Fruit fly (Drosophila melanogaster): Measurements from ENCODE around the gene fid.

fid gene

dm6 chr3R:26021195-26021914 lies 51.5 kb downstream of the fid start (continued):
- peak; percentile 95 for TF ChIP-seq Xbp1 (GFP tag; optimal IDR thresholded peaks at IDR 0.05)
- TF ChIP-seq CG8944 (GFP tag; optimal IDR thresholded peaks at IDR 0.05) = peak; percentile 74
- TF ChIP-seq Jarid2 (GFP tag; optimal IDR thresholded peaks at IDR 0.05) = peak; percentile 74
- TF ChIP-seq CG1233 (GFP tag; optimal IDR thresholded peaks at IDR 0.05) = peak; percentile 95
- TF ChIP-seq bbx (GFP tag; IDR thresholded peaks at IDR 0.05; ENCODE audit: partially characterized antibody) = 0 out of 2 replicates have a peak, but pooled peaks have one; percentile 35
- TF ChIP-seq CG11085 (GFP tag; IDR thresholded peaks at IDR 0.05) = peak; percentile 54
- TF ChIP-seq luna (GFP tag; optimal IDR thresholded peaks at IDR 0.05) = peak; percentile 62
- peak; percentile 81 to 89 for TF ChIP-seq chif (GFP tag; optimal IDR thresholded peaks at IDR 0.05)
- no peak for TF ChIP-seq gce (GFP tag; IDR thresholded peaks at IDR 0.05)
- TF ChIP-seq CG17359 (tag; optimal IDR thresholded peaks at IDR 0.05) = peak; percentile 90
- TF ChIP-seq Abd-B (GFP tag; optimal IDR thresholded peaks at IDR 0.05) = peak; percentile 93
- peak; percentile 86 for TF ChIP-seq CG12744 (GFP tag; optimal IDR thresholded peaks at IDR 0.05)
- peak; percentile 93 for TF ChIP-seq Chrac-16 (GFP tag; optimal IDR thresholded peaks at IDR 0.05)
- TF ChIP-seq croc (GFP tag; conservative IDR thresholded peaks at IDR 0.05) = peak; percentile 89
- peak; percentile 95 for TF ChIP-seq CG11723 (GFP tag; optimal IDR thresholded peaks at IDR 0.05)
- peak; percentile 89 for TF ChIP-seq ATbp (GFP tag; optimal IDR thresholded peaks at IDR 0.05)
- TF ChIP-seq CG6765 (GFP tag; optimal IDR thresholded peaks at IDR 0.05) = peak; percentile 87
- TF ChIP-seq CG13123 (GFP tag; optimal IDR thresholded peaks at IDR 0.05) = peak; percentile 82
- TF ChIP-seq ash1 (GFP tag; optimal IDR thresholded peaks at IDR 0.05) = no peak
- TF ChIP-seq cad (GFP tag; optimal IDR thresholded peaks at IDR 0.05) = no peak
- TF ChIP-seq CG16863 (GFP tag; optimal IDR thresholded peaks at IDR 0.05) = peak; percentile 91
- TF ChIP-seq CG31441 (GFP tag; IDR thresholded peaks at IDR 0.05) = peak; percentile 99
- peak; percentile 69 for TF ChIP-seq nom (GFP tag; optimal IDR thresholded peaks at IDR 0.05)
- TF ChIP-seq CG43689 (GFP tag; IDR thresholded peaks at IDR 0.05) = 0 out of 2 replicates have a peak, but pooled peaks have one; percentile 16
- TF ChIP-seq fu2 (GFP tag; optimal IDR thresholded peaks at IDR 0.05) = peak; percentile 83
- peak; percentile 41 for TF ChIP-seq Sry-δ (GFP tag; optimal IDR thresholded peaks at IDR 0.05)
- peak; percentile 87 for TF ChIP-seq CG6854 (GFP tag; optimal IDR thresholded peaks at IDR 0.05)
- TF ChIP-seq Mad (GFP tag; optimal IDR thresholded peaks at IDR 0.05) = peak; percentile 78
- peak; percentile 76 for TF ChIP-seq HLH54F (GFP tag; optimal IDR thresholded peaks at IDR 0.05)
- TF ChIP-seq CG8388 (GFP tag; optimal IDR thresholded peaks at IDR 0.05) = peak; percentile 94
- peak; percentile 5 for TF ChIP-seq Hey (tag; optimal IDR thresholded peaks at IDR 0.05)
- TF ChIP-seq CG10366 (GFP tag; IDR thresholded peaks at IDR 0.05) = peak; percentile 70
- peak; percentile 90 for TF ChIP-seq CG3407 (GFP tag; optimal IDR thresholded peaks at IDR 0.05)
- no peak for TF ChIP-seq hth (optimal IDR thresholded peaks at IDR 0.05)
- peak; percentile 87 for TF ChIP-seq dpn (GFP tag; optimal IDR thresholded peaks at IDR 0.05)
- peak; percentile 78 for TF ChIP-seq H15 (GFP tag; IDR thresholded peaks at IDR 0.05)
- peak; percentile 79 for TF ChIP-seq Kr (GFP tag; optimal IDR thresholded peaks at IDR 0.05)
- TF ChIP-seq CG32532 (GFP tag; IDR thresholded peaks at IDR 0.05) = peak; percentile 82
- TF ChIP-seq CG15601 (tag; optimal IDR thresholded peaks at IDR 0.05) = peak; percentile 92
- TF ChIP-seq CG10274 (GFP tag; optimal IDR thresholded peaks at IDR 0.05) = peak; percentile 86
- TF ChIP-seq Hr39 (optimal IDR thresholded peaks at IDR 0.05) = no peak
- TF ChIP-seq CG2678 (tag; optimal IDR thresholded peaks at IDR 0.05) = peak; percentile 98
- TF ChIP-seq gro (GFP tag; optimal IDR thresholded peaks at IDR 0.05) = peak; percentile 29
- peak; percentile 67 for TF ChIP-seq en (GFP tag; optimal IDR thresholded peaks at IDR 0.05)
- peak; percentile 50 for TF ChIP-seq CG4707 (GFP tag; optimal IDR thresholded peaks at IDR 0.05)
- peak; percentile 87 for TF ChIP-seq da (GFP tag; optimal IDR thresholded peaks at IDR 0.05)
- TF ChIP-seq Antp (GFP tag; optimal IDR thresholded peaks at IDR 0.05) = peak; percentile 67
- peak; percentile 92 for TF ChIP-seq row (GFP tag; IDR thresholded peaks at IDR 0.05)
- TF ChIP-seq Dip3 (GFP tag; optimal IDR thresholded peaks at IDR 0.05) = peak; percentile 54
- TF ChIP-seq az2 (GFP tag; optimal IDR thresholded peaks at IDR 0.05) = peak; percentile 97
